Worm (Caenorhabditis elegans) whole organism, L4/young adult: ENCODE data around the gene pdf-2.

ENCODE experiments used
- dao-5 ChIP-seq: sonication (generic microtip); optimal IDR thresholded peaks from 2 replicates; lab custom pipeline; 2016; ENCODE audit warnings: missing genotype, missing genetic modification characterization, moderate library complexity, missing compliant biosample characterization
- him-1 ChIP-seq: sonication (generic microtip); optimal IDR thresholded peaks from 2 replicates; lab custom pipeline; 2016; ENCODE audit warnings: missing genotype, missing genetic modification reagents, missing genetic modification characterization, missing compliant biosample characterization

DNA sequence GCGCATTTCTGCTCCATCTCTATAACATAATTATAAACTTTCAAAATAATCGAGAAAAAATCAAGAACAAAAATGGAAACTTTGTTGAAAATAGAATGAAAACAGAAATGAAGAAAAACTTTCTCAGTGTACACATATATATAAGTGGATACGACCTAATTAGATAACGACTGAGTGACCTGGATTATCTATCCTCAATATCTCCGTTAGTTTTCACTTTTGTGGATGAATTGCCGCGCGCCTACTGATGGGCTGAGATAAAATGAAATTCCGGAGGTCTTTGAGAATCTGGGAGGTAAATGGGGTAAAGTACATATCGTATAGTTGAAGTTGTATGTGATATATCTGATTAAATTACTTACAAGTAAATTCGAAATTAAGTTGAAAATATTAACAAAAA, 17.6 kb upstream of the pdf-2 start, which contains the start of gene dpy-3:
- TF ChIP-seq dao-5 (tag; lab: Kevin White, UChicago) (no peak), him-1 (no peak)
